Fruit fly (Drosophila melanogaster) ovary, adult (tissue): Measurements from ENCODE around the gene CG5078.

Source experiments
- CG17801 ChIP-seq: fragments of 200-800 bp; optimal IDR thresholded peaks from 2 replicates; lab custom pipeline; 2019; ENCODE audit warnings: missing biosample characterization, mild to moderate bottlenecking, missing genetic modification characterization, moderate library complexity; ENCODE audit not compliant: partially characterized antibody

CG5078 gene

DNA sequence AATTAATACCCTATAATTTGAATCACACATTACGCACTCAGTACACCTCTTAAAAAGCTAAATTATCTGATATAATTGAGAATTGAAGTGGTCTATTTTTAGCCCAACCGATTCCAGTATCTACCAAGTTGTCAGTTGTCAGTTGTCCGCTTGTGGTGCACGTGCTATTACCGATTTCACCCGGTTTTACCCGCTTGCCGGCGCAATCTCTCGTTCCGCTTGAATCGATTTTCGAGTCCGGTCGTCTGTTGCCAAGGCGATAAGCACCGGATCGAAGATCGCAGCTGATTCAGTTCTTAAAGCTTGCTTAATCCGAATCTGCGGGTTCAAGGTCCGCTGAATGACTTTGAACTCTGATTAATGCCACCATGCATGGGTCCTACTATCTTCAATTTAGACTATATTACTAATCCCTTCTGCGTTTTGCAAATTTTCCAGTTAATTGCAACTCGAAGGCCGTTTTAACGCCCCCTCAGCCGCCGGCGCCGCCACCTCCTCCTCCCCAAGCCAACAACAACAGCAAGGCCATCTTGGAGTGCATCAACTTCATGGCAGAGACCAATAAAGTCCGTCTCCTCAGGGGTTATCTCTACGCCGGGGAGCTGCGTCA is 5.8 kb downstream of the CG5078 start:
- no peak for TF ChIP-seq CG17801 (GFP tag; lab: Kevin White, UChicago)

DNA sequence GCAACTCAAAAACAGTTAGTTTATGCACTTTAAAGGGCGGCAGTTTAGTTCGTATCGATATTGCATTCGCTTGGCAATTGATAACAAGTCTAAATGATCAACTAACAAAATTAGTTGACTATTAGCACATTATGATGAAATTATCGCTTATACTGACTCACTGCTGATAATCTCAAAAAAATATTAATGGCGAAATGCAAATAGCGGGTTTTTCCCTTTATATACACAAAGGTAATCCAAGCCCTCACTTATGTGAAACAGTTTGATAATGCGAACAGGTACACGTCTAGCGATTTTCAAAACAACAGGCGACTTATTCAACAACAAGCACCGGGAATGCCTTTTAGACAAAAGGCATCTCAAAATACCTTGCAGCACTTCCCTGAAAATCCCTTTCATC is 8.3 kb downstream of the CG5078 start:
- TF ChIP-seq CG17801 (GFP tag; lab: Kevin White, UChicago) = no peak

DNA sequence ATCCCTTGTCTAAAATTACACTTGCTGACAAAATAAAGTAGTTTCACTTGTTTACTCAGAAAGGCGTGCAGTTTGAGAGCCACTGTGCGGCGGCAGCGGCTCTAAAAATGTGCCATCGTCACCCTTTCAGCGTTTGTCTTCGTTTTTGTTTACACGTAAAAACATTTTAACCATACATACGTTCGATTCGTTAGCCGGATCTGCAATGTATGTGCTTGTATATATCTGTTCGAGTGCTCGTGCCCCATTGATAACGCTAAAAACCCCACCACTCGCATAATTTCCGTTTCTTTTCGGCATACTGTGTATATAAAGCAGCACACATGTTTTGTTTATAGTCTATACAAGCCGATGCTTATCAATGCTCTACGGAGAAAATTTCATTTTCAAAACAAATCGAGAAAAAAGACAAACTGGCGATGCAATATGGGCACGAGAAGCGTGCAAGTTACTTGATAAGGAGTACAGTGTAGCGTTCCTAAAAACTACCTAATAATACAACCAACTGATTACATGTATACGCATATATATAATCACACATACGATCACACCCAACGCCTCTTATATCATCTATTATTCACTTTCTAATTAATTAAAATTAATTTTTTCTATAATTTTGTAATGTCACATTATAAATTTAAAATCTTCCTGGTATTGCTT is 10.8 kb downstream of the CG5078 start:
- TF ChIP-seq CG17801 (GFP tag; lab: Kevin White, UChicago) = peak; percentile 71

DNA sequence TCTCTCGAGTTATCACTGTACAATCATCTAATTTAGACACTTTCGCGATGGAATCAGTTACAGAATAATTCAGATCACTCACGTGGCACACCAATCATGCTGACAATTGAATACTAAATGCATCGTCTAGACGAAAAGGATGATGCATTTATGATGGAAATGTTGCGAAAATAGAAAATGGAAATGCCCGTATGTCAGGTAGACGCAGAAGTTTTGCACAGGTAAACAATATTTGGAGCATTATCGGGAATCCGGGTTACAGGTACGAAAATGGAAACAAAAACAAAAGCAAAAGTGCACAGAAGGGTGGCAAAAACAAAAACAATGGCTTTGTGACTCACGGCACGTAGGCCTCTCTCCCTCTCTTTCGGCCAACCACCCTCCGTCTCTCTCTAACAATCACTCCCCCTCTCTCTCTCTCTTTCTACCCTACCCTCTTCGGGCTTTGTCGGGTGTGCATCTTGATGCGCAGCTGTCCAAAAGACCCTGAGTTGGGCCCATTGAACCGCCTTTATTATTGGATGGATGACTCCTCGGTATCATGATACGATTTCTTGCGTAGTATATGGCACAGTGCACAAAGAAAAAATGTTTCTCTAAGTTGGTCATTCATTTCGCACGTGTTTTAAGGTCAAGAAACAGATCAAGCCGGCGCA is 11.5 kb downstream of the CG5078 start:
- TF ChIP-seq CG17801 (GFP tag; lab: Kevin White, UChicago) = no peak

DNA sequence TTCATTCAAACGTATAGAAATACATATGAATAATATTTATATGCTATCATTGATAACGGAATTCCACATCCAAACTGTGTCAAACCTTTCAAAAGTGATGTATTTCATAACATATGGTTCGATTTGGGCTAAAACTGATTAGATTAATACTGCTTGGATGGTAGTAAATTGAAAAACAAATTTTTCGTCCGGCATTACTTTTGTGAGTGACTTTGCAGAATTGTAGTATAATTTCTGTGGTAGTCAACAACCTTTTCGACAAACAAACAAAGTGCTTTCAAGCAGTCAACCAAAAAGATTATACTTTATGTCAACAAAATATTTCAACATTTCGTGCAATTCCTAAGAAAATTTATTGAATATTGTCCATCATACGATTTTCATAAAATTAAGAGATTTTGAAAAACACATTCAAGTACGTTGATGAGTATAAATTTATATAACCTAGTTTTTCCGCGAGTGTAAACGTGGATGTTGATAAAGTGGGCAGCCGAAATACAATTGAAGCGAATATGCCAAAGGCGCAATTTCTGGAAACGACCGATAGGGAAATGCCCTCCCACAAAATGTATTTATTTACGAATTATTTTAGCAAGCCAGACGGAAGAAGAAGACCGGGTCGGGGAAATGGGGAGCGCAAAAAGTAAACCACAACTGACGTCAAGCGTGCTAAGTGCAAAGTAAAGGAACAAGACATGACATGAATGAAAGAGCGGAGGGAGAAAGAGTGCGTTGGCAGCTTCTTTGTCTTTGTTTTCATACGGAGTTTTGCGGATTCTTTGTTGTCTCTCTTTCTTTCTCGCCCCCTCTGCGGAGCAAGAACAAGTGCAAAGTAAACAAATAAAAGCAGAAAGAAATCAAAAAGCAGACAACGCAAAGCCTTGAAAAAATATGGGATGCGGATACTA is 12.3 kb downstream of the CG5078 start:
- TF ChIP-seq CG17801 (GFP tag; lab: Kevin White, UChicago) = no peak

DNA sequence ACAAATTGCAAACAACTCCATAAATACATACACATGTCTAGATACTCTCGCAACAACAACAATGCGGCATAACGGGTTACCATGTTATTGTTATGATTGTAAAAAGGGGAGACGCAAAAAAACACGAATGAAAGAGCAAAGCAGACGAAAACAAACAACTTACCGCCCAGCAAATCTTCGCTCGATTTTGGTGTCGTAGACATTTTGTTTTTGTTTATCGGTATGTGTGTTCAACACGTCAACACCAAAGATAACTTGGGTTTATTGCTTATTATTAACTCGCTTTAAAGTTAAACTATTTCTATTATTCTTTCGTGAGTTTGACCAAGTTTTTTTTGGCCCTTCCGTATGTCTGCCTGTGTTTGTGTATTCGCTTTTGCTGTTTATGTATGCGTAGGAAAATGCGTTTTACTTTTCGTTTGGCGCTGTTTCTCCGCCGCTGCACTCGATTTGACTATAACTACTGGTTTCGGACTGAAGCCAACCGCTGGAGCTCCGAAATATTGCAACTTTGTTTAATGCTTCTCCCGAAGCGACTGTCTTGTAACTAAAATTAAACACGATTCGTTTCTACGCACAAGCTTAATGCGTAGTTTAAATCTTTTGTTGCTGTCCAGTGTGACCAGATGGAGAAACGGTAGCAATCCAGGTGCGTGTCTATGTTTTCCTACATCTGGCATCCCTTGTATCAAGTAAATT is 13.1 kb downstream of the CG5078 start, which contains the start of gene BNIP3:
Gene BNIP3, minus strand, starts transcription at position 589 of the 699 bp plus-strand sequence.
- TF ChIP-seq CG17801 (GFP tag; lab: Kevin White, UChicago) = no peak

DNA sequence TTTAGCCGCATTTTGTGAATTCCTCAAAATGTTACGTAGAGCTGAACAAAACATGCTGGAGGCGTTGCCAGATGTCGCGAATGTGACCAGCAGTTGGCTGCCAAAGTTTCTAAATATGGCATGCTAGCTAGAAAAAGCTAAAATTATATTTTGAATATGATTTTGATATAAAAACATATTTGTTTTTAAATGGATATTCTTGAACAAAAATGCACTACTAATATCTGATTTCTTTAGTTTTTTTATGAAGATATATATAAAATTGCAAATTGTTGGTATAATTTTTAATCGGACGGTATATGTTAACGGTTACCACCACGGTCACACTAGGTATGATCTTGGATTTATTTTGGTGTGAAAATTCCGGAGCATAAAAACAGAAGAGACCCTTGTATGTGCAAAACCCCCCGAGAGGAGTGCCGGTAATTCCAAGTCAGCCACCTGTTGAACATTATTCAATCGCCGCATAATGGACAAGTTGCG is 14.9 kb downstream of the CG5078 start, which contains the start of the genes mTerf3 and CG5104:
Gene mTerf3, minus strand, starts transcription at position 86 of the 483 bp plus-strand sequence.
Gene CG5104, plus strand, starts transcription at position 323 of the 483 bp plus-strand sequence.
- no peak for TF ChIP-seq CG17801 (GFP tag; lab: Kevin White, UChicago)

DNA sequence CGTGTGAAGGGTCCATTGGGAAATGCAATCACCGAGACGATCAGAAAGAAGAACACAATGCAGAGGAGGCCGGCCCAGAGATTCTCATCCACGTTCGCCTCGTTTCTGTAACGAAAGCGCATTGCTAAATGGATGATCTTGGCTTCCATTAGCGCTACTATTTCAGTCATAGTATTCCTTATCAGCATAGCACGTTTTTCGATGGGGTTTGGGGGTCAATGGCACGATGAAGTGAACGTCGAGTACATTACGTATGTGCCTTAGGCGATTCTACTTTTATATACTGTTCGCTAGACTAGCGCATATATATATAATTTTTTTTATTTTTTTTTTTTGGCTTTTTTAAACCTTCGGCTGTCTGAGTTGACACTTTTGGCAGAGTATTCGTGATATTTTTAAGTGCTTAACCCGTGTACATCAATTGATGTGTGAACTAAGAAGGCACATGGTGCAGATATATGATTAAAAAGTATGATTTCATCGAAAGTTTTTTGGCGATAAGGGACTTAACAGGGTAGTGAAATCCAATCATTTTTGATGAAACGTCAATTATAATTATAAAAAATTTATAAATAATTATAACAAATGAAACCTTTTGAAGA is 18.7 kb downstream of the CG5078 start:
- peak; percentile 6 for TF ChIP-seq CG17801 (GFP tag; lab: Kevin White, UChicago)

DNA sequence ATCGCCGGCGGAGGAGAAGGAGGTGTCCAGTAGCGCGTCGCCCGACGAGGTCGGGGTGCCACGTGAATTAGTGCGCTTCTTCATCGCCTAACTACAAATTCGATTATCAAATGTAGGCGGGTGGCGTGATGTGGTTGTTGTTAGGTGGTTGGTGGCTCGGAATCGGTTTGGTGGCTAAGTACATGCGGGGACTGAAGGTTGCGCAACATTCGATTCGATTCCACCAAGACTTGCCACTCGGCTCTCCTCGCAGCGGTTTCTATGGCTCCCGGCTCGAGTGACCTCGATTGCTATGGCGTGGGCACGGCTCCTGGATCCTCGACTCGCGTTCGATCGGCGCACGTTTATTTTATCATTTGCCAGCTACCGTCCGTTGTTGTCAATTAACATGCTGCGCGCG is 19.9 kb downstream of the CG5078 start:
- no peak for TF ChIP-seq CG17801 (GFP tag; lab: Kevin White, UChicago)

DNA sequence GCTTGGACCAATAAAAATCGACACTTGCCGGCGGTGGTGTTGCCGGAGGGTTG is 20.1 kb downstream of the CG5078 start, which contains the start of gene Pss:
Gene Pss, minus strand, starts transcription at position 32 of the 53 bp plus-strand sequence.
- TF ChIP-seq CG17801 (GFP tag; lab: Kevin White, UChicago) = no peak

DNA sequence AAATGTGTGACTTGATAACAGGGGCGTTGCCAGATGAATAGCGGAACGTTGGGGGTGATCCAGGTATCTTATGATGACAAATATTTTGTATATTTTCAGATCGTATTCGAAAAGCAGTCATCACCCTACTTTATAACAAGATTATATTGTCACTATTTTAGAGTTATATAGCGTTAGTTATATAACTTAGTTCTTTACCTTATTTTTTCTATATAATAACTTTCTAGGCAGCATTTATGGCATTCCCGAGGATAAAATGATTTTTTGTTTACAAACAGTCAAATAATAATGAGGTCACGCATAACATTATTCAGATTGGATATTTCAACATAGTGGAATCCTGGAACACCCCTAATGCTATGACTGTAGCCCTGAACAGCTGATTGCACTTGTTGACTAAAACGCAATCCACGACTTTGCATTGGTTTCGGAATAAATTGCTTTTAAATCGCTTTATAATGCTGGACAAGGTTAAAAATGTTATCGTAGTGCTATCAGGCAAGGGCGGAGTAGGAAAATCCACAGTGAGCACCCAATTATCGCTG is 20.4 kb downstream of the CG5078 start, which contains the start of gene Nubp2:
Gene Nubp2, plus strand, starts transcription at position 381 of the 545 bp plus-strand sequence.
- TF ChIP-seq CG17801 (GFP tag; lab: Kevin White, UChicago) = peak; percentile 94

DNA sequence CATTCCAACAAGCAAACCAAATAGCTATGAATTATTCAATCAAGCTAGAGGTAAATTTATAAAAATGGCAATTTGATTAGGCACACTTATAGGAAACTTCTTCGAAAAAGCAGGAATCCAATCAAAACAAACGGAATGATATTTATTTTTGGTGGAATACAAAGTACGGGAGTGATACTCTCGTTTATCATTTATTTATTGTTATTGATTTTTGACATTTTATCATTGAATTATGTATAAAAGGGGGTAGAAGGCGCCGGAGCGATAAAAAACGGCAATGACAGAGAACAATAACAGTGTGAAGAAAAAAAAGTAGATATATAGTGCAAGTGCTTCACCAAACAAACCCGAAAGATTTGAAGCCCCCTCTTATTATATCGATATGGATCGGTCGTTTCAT is 24.1 kb downstream of the CG5078 start:
- TF ChIP-seq CG17801 (GFP tag; lab: Kevin White, UChicago) = no peak

DNA sequence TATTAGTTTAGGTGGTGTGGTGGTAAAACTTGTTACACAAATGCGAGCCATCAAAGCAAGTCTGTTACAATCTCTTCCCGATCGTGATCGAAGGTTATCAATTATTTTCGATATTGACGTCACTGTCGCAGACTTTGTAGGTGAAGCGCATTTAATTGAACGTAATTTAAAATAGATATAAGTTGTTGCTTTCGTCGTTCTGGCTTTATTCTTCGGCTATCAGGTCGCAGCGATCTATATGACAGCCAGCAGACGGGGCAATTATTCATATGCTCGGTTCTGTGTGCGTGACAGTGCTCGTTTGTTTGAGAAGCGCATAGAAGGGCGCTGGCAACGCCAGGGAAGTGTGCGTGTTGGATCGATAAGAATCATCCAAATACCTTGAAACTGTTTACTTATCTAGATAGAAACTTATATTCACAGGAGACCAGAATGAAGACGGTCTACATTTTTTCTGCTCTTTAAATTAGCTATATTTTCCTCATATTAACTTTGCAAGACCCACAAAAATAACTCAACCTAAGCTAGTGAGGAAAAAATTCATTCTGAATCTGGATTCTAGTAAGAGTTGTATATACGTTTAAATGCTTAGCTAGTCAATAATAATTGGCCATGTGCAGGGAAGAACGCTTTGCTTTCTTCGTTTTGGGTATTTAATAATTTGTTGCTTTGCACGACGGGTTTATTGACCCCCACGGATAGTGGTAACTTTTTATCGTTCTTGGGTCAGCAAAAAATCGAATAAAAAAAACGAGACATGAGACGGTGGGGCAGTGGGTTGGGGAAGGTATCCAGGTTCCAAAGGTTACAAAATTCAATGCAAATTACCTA is 24.7 kb downstream of the CG5078 start:
- peak; percentile 48 for TF ChIP-seq CG17801 (GFP tag; lab: Kevin White, UChicago)
